Worm (Caenorhabditis elegans) whole organism, L4 larva: Measurements from ENCODE around the gene C49H3.6.

Experiments used
- F10B5.3 ChIP-seq: sonication (generic microtip); optimal IDR thresholded peaks from 2 replicates; lab custom pipeline; 2016; ENCODE audit warnings: mild to moderate bottlenecking, missing genetic modification characterization, missing compliant biosample characterization
- F26F4.8 ChIP-seq: fragments of 200-800 bp; sonication (Bioruptor generic); conservative IDR thresholded peaks from 2 replicates; pipeline ENCODE4 v1.3.6; 2022; ENCODE audit warnings: missing genetic modification characterization, missing compliant biosample characterization
- F37D6.2 ChIP-seq: sonication (generic microtip); optimal IDR thresholded peaks from 2 replicates; lab custom pipeline; 2016; ENCODE audit warnings: mild to moderate bottlenecking, missing genetic modification characterization, missing compliant biosample characterization
- F44E2.7 ChIP-seq: fragments of 200-800 bp; sonication (Bioruptor generic); IDR thresholded peaks from 2 replicates; pipeline ENCODE4 v2.1.2; 2022; ENCODE audit warnings: missing genetic modification characterization, missing compliant biosample characterization
- R02D3.7 ChIP-seq: fragments of 150-350 bp; sonication (generic microtip); optimal IDR thresholded peaks from 3 replicates; lab custom pipeline; 2014; ENCODE audit warnings: missing biosample characterization, missing genetic modification characterization
- T20F7.1 ChIP-seq: fragments of 200-800 bp; sonication (Bioruptor generic); optimal IDR thresholded peaks from 2 replicates; lab custom pipeline; 2018; ENCODE audit warnings: mild to moderate bottlenecking, missing genetic modification characterization, missing compliant biosample characterization
- Y75B8A.6 ChIP-seq: fragments of 200-800 bp; sonication (Bioruptor generic); IDR thresholded peaks from 2 replicates; pipeline ENCODE4 v1.3.6; 2022; ENCODE audit warnings: missing genetic modification reagents, missing genetic modification characterization, missing compliant biosample characterization
- aha-1 ChIP-seq: fragments of 150-350 bp; peaks from one replicate; lab custom pipeline; 2014; ENCODE audit warnings: missing biosample characterization, missing genetic modification characterization
- arid-1 ChIP-seq: fragments of 200-800 bp; sonication (Bioruptor generic); conservative IDR thresholded peaks from 2 replicates; pipeline ENCODE4 v1.3.6; 2022; ENCODE audit warnings: missing genetic modification reagents, missing genetic modification characterization, missing compliant biosample characterization
- attf-4 ChIP-seq: sonication (generic microtip); optimal IDR thresholded peaks from 3 replicates; lab custom pipeline; 2017; ENCODE audit warnings: missing biosample characterization, missing genetic modification characterization
- ceh-20 ChIP-seq: fragments of 200-800 bp; sonication (Bioruptor generic); IDR thresholded peaks from 2 replicates; pipeline ENCODE4 v1.3.6; 2022; ENCODE audit warnings: missing genetic modification reagents, missing genetic modification characterization, missing compliant biosample characterization
- ceh-44 ChIP-seq: fragments of 200-800 bp; sonication (Bioruptor generic); IDR thresholded peaks from 2 replicates; pipeline ENCODE4 v1.3.6; 2022; ENCODE audit warnings: missing genetic modification reagents, missing genetic modification characterization, missing compliant biosample characterization
- ceh-62 ChIP-seq: sonication (generic microtip); optimal IDR thresholded peaks from 2 replicates; lab custom pipeline; 2017; ENCODE audit warnings: missing biosample characterization, missing genetic modification characterization
- ces-1 ChIP-seq: fragments of 150-350 bp; sonication (generic microtip); optimal IDR thresholded peaks from 4 replicates; lab custom pipeline; 2014; ENCODE audit warnings: missing biosample characterization, missing genetic modification reagents, missing genetic modification characterization
- daf-16 ChIP-seq, 3 experiments: sonication (generic microtip); optimal IDR thresholded peaks; 2 replicates each; lab custom pipeline; 2016 to 2017; ENCODE audit warnings: missing genetic modification characterization in 3 of 3, missing genetic modification reagents in 3 of 3, mild to moderate bottlenecking in 2 of 3, missing compliant biosample characterization in 2 of 3, missing biosample characterization in 1 of 3, moderate library complexity in 1 of 3
- daf-8 ChIP-seq: fragments of 200-800 bp; sonication (Bioruptor generic); IDR thresholded peaks from 2 replicates; pipeline ENCODE4 v1.3.6; 2022; ENCODE audit warnings: missing genetic modification characterization, missing compliant biosample characterization
- dmd-6 ChIP-seq: fragments of 200-800 bp; sonication (Bioruptor generic); IDR thresholded peaks from 2 replicates; pipeline ENCODE4 v1.3.6; 2022; ENCODE audit warnings: missing genetic modification reagents, missing genetic modification characterization, missing compliant biosample characterization
- dmd-9 ChIP-seq: fragments of 200-800 bp; sonication (Bioruptor generic); IDR thresholded peaks from 2 replicates; pipeline ENCODE4 v1.3.6; 2022; ENCODE audit warnings: missing genetic modification reagents, missing genetic modification characterization, missing compliant biosample characterization
- dpl-1 ChIP-seq: fragments of 150-350 bp; optimal IDR thresholded peaks from 2 replicates; lab custom pipeline; 2014; ENCODE audit warnings: missing biosample characterization, missing genetic modification reagents, missing genetic modification characterization
- egl-27 ChIP-seq: sonication (generic microtip); optimal IDR thresholded peaks from 3 replicates; lab custom pipeline; 2017; ENCODE audit warnings: missing biosample characterization, missing genetic modification reagents, missing genetic modification characterization
- fkh-10 ChIP-seq: fragments of 150-350 bp; optimal IDR thresholded peaks from 2 replicates; lab custom pipeline; 2014; ENCODE audit warnings: missing biosample characterization, missing genetic modification reagents, missing genetic modification characterization
- lim-7 ChIP-seq: fragments of 200-800 bp; sonication (Bioruptor generic); IDR thresholded peaks from 2 replicates; pipeline ENCODE4 v1.3.6; 2022; ENCODE audit warnings: missing genetic modification characterization, missing compliant biosample characterization
- lin-29 ChIP-seq: fragments of 200-800 bp; sonication (Bioruptor generic); IDR thresholded peaks from 2 replicates; pipeline ENCODE4 v1.3.6; 2022; ENCODE audit warnings: missing genetic modification reagents, missing genetic modification characterization, missing compliant biosample characterization
- lsy-2 ChIP-seq, 2 experiments: fragments of 150-350 bp in 1 of 2; sonication (generic microtip) in 1 of 2; optimal IDR thresholded peaks; 2 replicates each; lab custom pipeline; 2014 to 2017; ENCODE audit warnings: missing biosample characterization in 2 of 2, missing genetic modification characterization in 2 of 2
- mep-1 ChIP-seq: fragments of 150-350 bp; sonication (generic microtip); optimal IDR thresholded peaks from 3 replicates; lab custom pipeline; 2014; ENCODE audit warnings: missing biosample characterization, missing genetic modification characterization
- mes-2 ChIP-seq: sonication (generic microtip); optimal IDR thresholded peaks from 2 replicates; lab custom pipeline; 2016; ENCODE audit warnings: missing genotype, mild to moderate bottlenecking, missing genetic modification characterization, missing compliant biosample characterization; ENCODE audit not compliant: poor library complexity, severe bottlenecking
- nhr-76 ChIP-seq: fragments of 150-350 bp; optimal IDR thresholded peaks from 2 replicates; lab custom pipeline; 2014; ENCODE audit warnings: missing biosample characterization, missing genetic modification characterization
- nhr-77 ChIP-seq: fragments of 150-350 bp; optimal IDR thresholded peaks from 2 replicates; lab custom pipeline; 2014; ENCODE audit warnings: missing biosample characterization, missing genetic modification characterization
- pha-4 ChIP-seq, 2 experiments: fragments of 150-350 bp in 1 of 2; fragments of 200-800 bp in 1 of 2; sonication (Bioruptor generic) in 1 of 2; IDR thresholded peaks in 1 of 2; optimal IDR thresholded peaks in 1 of 2; 2 replicates each; pipeline versions ENCODE4 v1.3.6 to Lab custom; 2014 to 2022; ENCODE audit warnings: missing genetic modification characterization in 2 of 2, missing genetic modification reagents in 2 of 2, missing biosample characterization in 1 of 2, missing compliant biosample characterization in 1 of 2
- pqm-1 ChIP-seq: sonication (generic microtip); optimal IDR thresholded peaks from 2 replicates; lab custom pipeline; 2017; ENCODE audit warnings: missing biosample characterization, missing genetic modification characterization
- rbr-2 ChIP-seq: sonication (generic microtip); optimal IDR thresholded peaks from 2 replicates; lab custom pipeline; 2016; ENCODE audit warnings: missing genotype, missing genetic modification characterization, missing compliant biosample characterization
- sdz-12 ChIP-seq: fragments of 200-800 bp; sonication (Bioruptor generic); optimal IDR thresholded peaks from 2 replicates; lab custom pipeline; 2018; ENCODE audit warnings: mild to moderate bottlenecking, missing genetic modification characterization, missing compliant biosample characterization
- skn-1 ChIP-seq: fragments of 150-350 bp; optimal IDR thresholded peaks from 2 replicates; lab custom pipeline; 2014; ENCODE audit warnings: missing biosample characterization, missing genetic modification characterization
- spr-1 ChIP-seq: sonication (generic microtip); optimal IDR thresholded peaks from 2 replicates; lab custom pipeline; 2016; ENCODE audit warnings: mild to moderate bottlenecking, missing genetic modification characterization, missing compliant biosample characterization
- tra-1 ChIP-seq: fragments of 200-800 bp; sonication (Bioruptor generic); IDR thresholded peaks from 2 replicates; pipeline ENCODE4 v1.3.6; 2022; ENCODE audit warnings: missing genetic modification reagents, missing genetic modification characterization, missing compliant biosample characterization
- unc-130 ChIP-seq: sonication (generic microtip); optimal IDR thresholded peaks from 2 replicates; lab custom pipeline; 2016; ENCODE audit warnings: missing genetic modification reagents, missing genetic modification characterization, missing compliant biosample characterization
- zfp-2 ChIP-seq: sonication (generic microtip); optimal IDR thresholded peaks from 2 replicates; lab custom pipeline; 2016; ENCODE audit warnings: mild to moderate bottlenecking, missing genetic modification characterization, missing compliant biosample characterization
- zfp-3 ChIP-seq: fragments of 200-800 bp; sonication (Bioruptor generic); conservative IDR thresholded peaks from 2 replicates; pipeline ENCODE4 v1.3.6; 2022; ENCODE audit warnings: missing genetic modification reagents, missing genetic modification characterization, missing compliant biosample characterization
- ztf-11 ChIP-seq: fragments of 150-350 bp; optimal IDR thresholded peaks from 2 replicates; lab custom pipeline; 2014; ENCODE audit warnings: missing biosample characterization, missing genetic modification characterization
- ztf-7 ChIP-seq: fragments of 150-350 bp; optimal IDR thresholded peaks from 2 replicates; lab custom pipeline; 2014; ENCODE audit warnings: missing biosample characterization, missing genetic modification characterization

The C49H3.6 gene

ce11 chrIV:7902221-7902904 is 1.2 kb upstream of the C49H3.6 start, which contains the start of gene arp-11 (continued):
- TF ChIP-seq ces-1 (GFP tag; lab: Kevin White, UChicago), result no peak
- TF ChIP-seq spr-1 (tag; lab: Kevin White, UChicago), result no peak
- TF ChIP-seq lim-7 (GFP tag; lab: Robert Waterston, UW), result no peak
- no peak for TF ChIP-seq zfp-2 (tag; lab: Kevin White, UChicago)
- no peak for TF ChIP-seq ztf-7
- TF ChIP-seq pqm-1, result no peak
- TF ChIP-seq ceh-62, result no peak
- peak in 1 of 2 experiments; percentile 5 for TF ChIP-seq daf-16 (GFP tag; optimal IDR thresholded peaks at IDR 0.05; lab: Kevin White, UChicago)
- TF ChIP-seq daf-16 (tag; optimal IDR thresholded peaks at IDR 0.05; lab: Kevin White, UChicago), result peak; percentile 77
- peak; percentile 67 for TF ChIP-seq nhr-77 (tag; lab: Kevin White, UChicago)
- TF ChIP-seq arid-1, result peak; percentile 69; the same call in 1 of the 2 replicates
- TF ChIP-seq ceh-20 (GFP tag; lab: Robert Waterston, UW), result 0 out of 2 replicates have a peak, but pooled peaks have one; percentile 29
- no peak for TF ChIP-seq sdz-12 (GFP tag; lab: Kevin White, UChicago)
- TF ChIP-seq ceh-44 (GFP tag; lab: Robert Waterston, UW), result no peak
- TF ChIP-seq T20F7.1 (GFP tag; lab: Kevin White, UChicago), result peak; percentile 67
- no peak for TF ChIP-seq skn-1 (tag; lab: Kevin White, UChicago)
- peak; percentile 75 to 98 for TF ChIP-seq lsy-2 (tag; optimal IDR thresholded peaks at IDR 0.05; lab: Kevin White, UChicago)
- no peak for TF ChIP-seq aha-1
- peak; percentile 83 for TF ChIP-seq mep-1 (tag; lab: Kevin White, UChicago)
- no peak for TF ChIP-seq egl-27 (tag; lab: Kevin White, UChicago)
- TF ChIP-seq daf-8 (GFP tag; lab: Robert Waterston, UW), result no peak
- TF ChIP-seq F10B5.3, result no peak
- peak; percentile 8 for TF ChIP-seq fkh-10 (GFP tag; lab: Kevin White, UChicago)
- peak; percentile 62 for TF ChIP-seq rbr-2 (tag; lab: Kevin White, UChicago)
- TF ChIP-seq pha-4 (GFP tag; IDR thresholded peaks at IDR 0.05; lab: Robert Waterston, UW), result peak; percentile 46
- TF ChIP-seq pha-4 (tag; optimal IDR thresholded peaks at IDR 0.05; lab: Kevin White, UChicago), result peak; percentile 78
- TF ChIP-seq mes-2, result peak; percentile 80
- no peak for TF ChIP-seq nhr-76 (tag; lab: Kevin White, UChicago)
- TF ChIP-seq zfp-3 (GFP tag; lab: Robert Waterston, UW), result 0 out of 2 replicates have a peak, but pooled peaks have one; percentile 43
- TF ChIP-seq unc-130 (GFP tag; lab: Kevin White, UChicago), result no peak
- TF ChIP-seq attf-4 (tag; lab: Kevin White, UChicago), result no peak
- TF ChIP-seq Y75B8A.6 (GFP tag; lab: Robert Waterston, UW), result no peak
- peak; percentile 77 for TF ChIP-seq dpl-1
- peak; percentile 73 for TF ChIP-seq dmd-6 (GFP tag; lab: Robert Waterston, UW)

- TF ChIP-seq ztf-11 (tag; lab: Kevin White, UChicago) (no peak), egl-27 (tag; lab: Kevin White, UChicago) (no peak), nhr-77 (tag; lab: Kevin White, UChicago) (no peak), attf-4 (tag; lab: Kevin White, UChicago) (no peak), F37D6.2 (no peak), R02D3.7 (tag; lab: Kevin White, UChicago) (no peak), lin-29 (GFP tag; lab: Robert Waterston, UW) (no peak), ces-1 (GFP tag; lab: Kevin White, UChicago) (no peak), dmd-9 (GFP tag; lab: Robert Waterston, UW) (no peak), tra-1 (no peak), F26F4.8 (GFP tag; lab: Robert Waterston, UW) (no peak), F44E2.7 (GFP tag; lab: Robert Waterston, UW) (no peak)
These were observed 3.1 kb downstream of the C49H3.6 start for ce11 chrIV:7906643-7907042.
